Fruit fly (Drosophila melanogaster): ENCODE results near the gene CG4239.

The CG4239 gene

dm6 chrX:16425145-16425544, 40.1 kb downstream of the CG4239 start (continued):
- no peak for TF ChIP-seq fu2 (GFP tag; optimal IDR thresholded peaks at IDR 0.05)
- TF ChIP-seq Med (GFP tag), result peak; percentile 61
- no peak for TF ChIP-seq mld (GFP tag; IDR thresholded peaks at IDR 0.05; ENCODE audit: partially characterized antibody)
- TF ChIP-seq Myb (GFP tag; optimal IDR thresholded peaks at IDR 0.05), result no peak
- TF ChIP-seq CG1603 (tag; optimal IDR thresholded peaks at IDR 0.05), result no peak
- no peak for TF ChIP-seq grn (GFP tag; optimal IDR thresholded peaks at IDR 0.05)
- TF ChIP-seq toy (GFP tag; IDR thresholded peaks at IDR 0.05), result no peak
- TF ChIP-seq jumu (GFP tag; optimal IDR thresholded peaks at IDR 0.05), result no peak
- TF ChIP-seq CG18619 (GFP tag; optimal IDR thresholded peaks at IDR 0.05), result no peak
- no peak for TF ChIP-seq hb (GFP tag; IDR thresholded peaks at IDR 0.05; ENCODE audit: partially characterized antibody)
- peak; percentile 2 for TF ChIP-seq nom (GFP tag; optimal IDR thresholded peaks at IDR 0.05)
- TF ChIP-seq CG11398 (GFP tag; optimal IDR thresholded peaks at IDR 0.05), result no peak
- no peak for TF ChIP-seq gfzf (GFP tag; optimal IDR thresholded peaks at IDR 0.05)
- peak; percentile 72 for TF ChIP-seq CG17385 (GFP tag; optimal IDR thresholded peaks at IDR 0.05)
- TF ChIP-seq CG8765 (GFP tag; IDR thresholded peaks at IDR 0.05), result no peak
- TF ChIP-seq sima (GFP tag; optimal IDR thresholded peaks at IDR 0.05), result no peak
- TF ChIP-seq CG7987 (GFP tag; optimal IDR thresholded peaks at IDR 0.05), result no peak
- no peak for TF ChIP-seq pho (GFP tag; optimal IDR thresholded peaks at IDR 0.05)
- no peak for TF ChIP-seq eve (GFP tag; optimal IDR thresholded peaks at IDR 0.05)
- no peak for TF ChIP-seq CG4854 (GFP tag; optimal IDR thresholded peaks at IDR 0.05)
- no peak for TF ChIP-seq CG1233 (GFP tag; optimal IDR thresholded peaks at IDR 0.05)
- no peak for TF ChIP-seq CG33557 (GFP tag; optimal IDR thresholded peaks at IDR 0.05)
- no peak for TF ChIP-seq NFAT (GFP tag; IDR thresholded peaks at IDR 0.05)
- no peak for TF ChIP-seq CG13624 (GFP tag; optimal IDR thresholded peaks at IDR 0.05)
- no peak for TF ChIP-seq zfh1 (GFP tag; IDR thresholded peaks at IDR 0.05)
- no peak for TF ChIP-seq gcm2 (GFP tag; optimal IDR thresholded peaks at IDR 0.05)
- TF ChIP-seq fd102C (GFP tag; optimal IDR thresholded peaks at IDR 0.05), result no peak
- TF ChIP-seq pan (optimal IDR thresholded peaks at IDR 0.05), result no peak
- no peak for TF ChIP-seq pan (GFP tag; optimal IDR thresholded peaks at IDR 0.05 in 1 of 2, IDR thresholded peaks at IDR 0.05 in 1 of 2)

- no peak for TF ChIP-seq vfl (GFP tag; optimal IDR thresholded peaks at IDR 0.05)
- TF ChIP-seq phol (tag; optimal IDR thresholded peaks at IDR 0.05), result peak; percentile 30
- peak; percentile 14 for TF ChIP-seq CG18599 (GFP tag; optimal IDR thresholded peaks at IDR 0.05)
- peak; percentile 13 for TF ChIP-seq ATbp (GFP tag; optimal IDR thresholded peaks at IDR 0.05)
- peak; percentile 15 for TF ChIP-seq CG13894 (tag; optimal IDR thresholded peaks at IDR 0.05)
- TF ChIP-seq Hr51 (GFP tag; optimal IDR thresholded peaks at IDR 0.05), result peak in 1 of 2 experiments; percentile 13
- peak; percentile 6 for TF ChIP-seq CG8924 (tag; optimal IDR thresholded peaks at IDR 0.05)
- no peak for TF ChIP-seq bbx (GFP tag; IDR thresholded peaks at IDR 0.05; ENCODE audit: partially characterized antibody)
- peak in 1 of 2 experiments; percentile 43 for TF ChIP-seq crp (GFP tag; optimal IDR thresholded peaks at IDR 0.05)
- peak; percentile 88 for TF ChIP-seq pros (GFP tag; optimal IDR thresholded peaks at IDR 0.05)
- peak; percentile 51 for TF ChIP-seq nom (GFP tag; optimal IDR thresholded peaks at IDR 0.05)
- TF ChIP-seq luna (GFP tag; optimal IDR thresholded peaks at IDR 0.05), result no peak
- no peak for TF ChIP-seq sd (tag; optimal IDR thresholded peaks at IDR 0.05)
- no peak for TF ChIP-seq CG12155 (GFP tag; optimal IDR thresholded peaks at IDR 0.05)
- peak; percentile 20 for TF ChIP-seq nerfin-1 (tag; optimal IDR thresholded peaks at IDR 0.05)
- TF ChIP-seq CG31441 (GFP tag; IDR thresholded peaks at IDR 0.05), result no peak
- peak; percentile 13 for TF ChIP-seq stwl (tag; optimal IDR thresholded peaks at IDR 0.05)
- TF ChIP-seq NFAT (GFP tag; IDR thresholded peaks at IDR 0.05), result peak; percentile 10; the same call in 1 of the 2 replicates
- peak; percentile 31 for TF ChIP-seq scrt (GFP tag; optimal IDR thresholded peaks at IDR 0.05)
- TF ChIP-seq cg (GFP tag; optimal IDR thresholded peaks at IDR 0.05), result peak; percentile 8
- peak; percentile 1 for TF ChIP-seq CoRest (tag; optimal IDR thresholded peaks at IDR 0.05)
- TF ChIP-seq CG12391 (tag; optimal IDR thresholded peaks at IDR 0.05), result peak; percentile 4
- no peak for TF ChIP-seq dimm (GFP tag; IDR thresholded peaks at IDR 0.05)
Measured at dm6 chrX:16426478-16427052, 41.5 kb downstream of the CG4239 start.

All from whole organism, embryonic.